Fruit fly (Drosophila melanogaster) whole organism: ENCODE results near the gene Cyt-c1.

Experiments
- CG8478 ChIP-seq: fragments of >200 bp; optimal IDR thresholded peaks from 2 replicates; lab custom pipeline; 2018; ENCODE audit warnings: inconsistent platforms
- Dll ChIP-seq: fragments of >200 bp; optimal IDR thresholded peaks from 2 replicates; lab custom pipeline; 2017
- EcR ChIP-seq, 2 experiments: fragments of >200 bp; optimal IDR thresholded peaks; 2 replicates each; lab custom pipeline; 2017; ENCODE audit warnings: missing biosample characterization in 2 of 2, missing genetic modification characterization in 2 of 2, missing genetic modification reagents in 2 of 2
- pan ChIP-seq: fragments of >200 bp; optimal IDR thresholded peaks from 2 replicates; lab custom pipeline; 2017
- psq ChIP-seq: fragments of >200 bp; optimal IDR thresholded peaks from 2 replicates; lab custom pipeline; 2017
- usp ChIP-seq: fragments of >200 bp; optimal IDR thresholded peaks from 2 replicates; lab custom pipeline; 2017; ENCODE audit warnings: missing biosample characterization, missing genetic modification characterization, mixed read lengths

Gene Cyt-c1

dm6 chr3L:5355074-5355790 lies 4.8 kb upstream of the Cyt-c1 start, which contains the start of gene CG46456:
Gene CG46456, minus strand, starts transcription at chr3L:5355346.
- TF ChIP-seq CG8478 (lab: Kevin White, UChicago) (no peak), EcR (GFP tag; optimal IDR thresholded peaks at IDR 0.05; lab: Kevin White, UChicago) (no peak), psq (lab: Kevin White, UChicago) (no peak), Dll (lab: Kevin White, UChicago) (no peak), usp (no peak)

- TF ChIP-seq psq (lab: Kevin White, UChicago) (no peak), CG8478 (lab: Kevin White, UChicago) (no peak), Dll (lab: Kevin White, UChicago) (no peak), EcR (GFP tag; optimal IDR thresholded peaks at IDR 0.05; lab: Kevin White, UChicago) (no peak), usp (no peak), pan (lab: Kevin White, UChicago) (no peak)
These were observed 4.3 kb upstream of the Cyt-c1 start, which contains the start of gene lama for dm6 chr3L:5355823-5356049. Gene lama, minus strand, starts transcription at chr3L:5355923.

dm6 chr3L:5356050-5356967 lies 3.7 kb upstream of the Cyt-c1 start:
- TF ChIP-seq pan (lab: Kevin White, UChicago) (no peak), Dll (lab: Kevin White, UChicago) (no peak), EcR (GFP tag; optimal IDR thresholded peaks at IDR 0.05; lab: Kevin White, UChicago) (no peak), psq (lab: Kevin White, UChicago) (no peak), usp (no peak), CG8478 (lab: Kevin White, UChicago) (no peak)

dm6 chr3L:5359208-5360003 lies 605 bp upstream of the Cyt-c1 start, which contains the start of gene Klp64D:
Gene Klp64D, minus strand, starts transcription at chr3L:5359392.
- TF ChIP-seq CG8478 (lab: Kevin White, UChicago) (no peak), EcR (GFP tag; optimal IDR thresholded peaks at IDR 0.05; lab: Kevin White, UChicago) (no peak)

- TF ChIP-seq Dll (lab: Kevin White, UChicago) (no peak), usp (no peak), pan (lab: Kevin White, UChicago) (no peak), psq (lab: Kevin White, UChicago) (no peak), CG8478 (lab: Kevin White, UChicago) (no peak)
These were observed 5.3 kb downstream of the Cyt-c1 start for dm6 chr3L:5365164-5365879.

- no peak for TF ChIP-seq usp
- TF ChIP-seq CG8478 (lab: Kevin White, UChicago): no peak
These were observed 6.0 kb downstream of the Cyt-c1 start, which contains the start of the genes Uev1A and Membrin for dm6 chr3L:5365880-5366507. Gene Uev1A, minus strand, starts transcription at chr3L:5366225. Gene Membrin, plus strand, starts transcription at chr3L:5366455.

dm6 chr3L:5367744-5368507 lies 7.9 kb downstream of the Cyt-c1 start, which contains the start of gene Pfdn4:
Gene Pfdn4, minus strand, starts transcription at chr3L:5368008.
- TF ChIP-seq EcR (GFP tag; optimal IDR thresholded peaks at IDR 0.05; lab: Kevin White, UChicago) (no peak), usp (no peak), CG8478 (lab: Kevin White, UChicago) (no peak), pan (lab: Kevin White, UChicago) (no peak), Dll (lab: Kevin White, UChicago) (no peak)

dm6 chr3L:5372052-5372451 lies 12.0 kb downstream of the Cyt-c1 start:
- TF ChIP-seq Dll (lab: Kevin White, UChicago) (no peak), psq (lab: Kevin White, UChicago) (no peak), EcR (GFP tag; optimal IDR thresholded peaks at IDR 0.05; lab: Kevin White, UChicago) (no peak), usp (no peak), pan (lab: Kevin White, UChicago) (no peak), CG8478 (lab: Kevin White, UChicago) (no peak)

- TF ChIP-seq psq (lab: Kevin White, UChicago): no peak
- TF ChIP-seq CG8478 (lab: Kevin White, UChicago): no peak
- TF ChIP-seq Dll (lab: Kevin White, UChicago): no peak
- TF ChIP-seq pan (lab: Kevin White, UChicago): no peak
- no peak for TF ChIP-seq EcR (GFP tag; optimal IDR thresholded peaks at IDR 0.05; lab: Kevin White, UChicago)
- TF ChIP-seq usp: no peak
These were observed 22.7 kb downstream of the Cyt-c1 start, which contains the start of gene Ir64a for dm6 chr3L:5382721-5383120. Gene Ir64a, minus strand, starts transcription at chr3L:5382821.

dm6 chr3L:5385762-5386161 lies 25.8 kb downstream of the Cyt-c1 start:
- TF ChIP-seq CG8478 (lab: Kevin White, UChicago): no peak
- TF ChIP-seq psq (lab: Kevin White, UChicago): no peak
- TF ChIP-seq EcR (GFP tag; optimal IDR thresholded peaks at IDR 0.05; lab: Kevin White, UChicago): no peak
- no peak for TF ChIP-seq usp
- no peak for TF ChIP-seq pan (lab: Kevin White, UChicago)
- TF ChIP-seq Dll (lab: Kevin White, UChicago): no peak
